Worm (Caenorhabditis elegans): ENCODE data around the gene ttr-22.

DNA sequence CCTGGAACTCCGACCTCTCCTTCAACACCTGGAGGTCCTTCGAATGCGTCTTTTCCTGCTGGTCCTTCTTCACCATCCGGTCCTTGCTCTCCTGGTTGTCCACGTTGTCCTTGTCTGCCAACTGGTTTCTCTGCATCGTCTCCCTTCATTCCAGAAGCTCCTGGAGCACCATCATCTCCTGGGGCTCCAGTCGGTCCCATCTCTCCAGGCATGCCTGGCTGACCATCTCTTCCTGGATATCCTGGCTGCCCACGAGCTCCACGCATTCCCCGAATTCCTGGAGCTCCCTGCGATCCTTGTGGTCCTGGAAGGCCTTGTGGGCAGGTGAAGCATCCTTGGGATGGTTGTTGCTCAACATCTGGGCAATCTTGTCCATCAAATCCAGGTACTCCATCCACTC, 43.5 kb upstream of the ttr-22 start:
- TF ChIP-seq dmd-4 (tag; optimal IDR thresholded peaks at IDR 0.05) (no peak), unc-39 (tag; optimal IDR thresholded peaks at IDR 0.05) (no peak), blmp-1 (tag; optimal IDR thresholded peaks at IDR 0.05; ENCODE audit: insufficient read depth) (no peak), elt-1 (tag; optimal IDR thresholded peaks at IDR 0.05) (no peak), F13H6.1 (tag; optimal IDR thresholded peaks at IDR 0.05) (no peak), unc-62 (GFP tag; optimal IDR thresholded peaks at IDR 0.05) (no peak), snpc-4 (tag; optimal IDR thresholded peaks at IDR 0.05) (no peak)

Data from whole organism, L2 larva.